Worm (Caenorhabditis elegans): ENCODE measurements around the gene tsp-17.

ce11 chrX:3696603-3697002 lies 15.6 kb downstream of the tsp-17 start, which contains the start of gene C01C4.3:
- TF ChIP-seq mep-1 (tag; optimal IDR thresholded peaks at IDR 0.05), result no peak
- no peak for TF ChIP-seq nhr-76 (tag; optimal IDR thresholded peaks at IDR 0.05)
- TF ChIP-seq tbx-8 (GFP tag; optimal IDR thresholded peaks at IDR 0.05), result no peak
- TF ChIP-seq snpc-4 (tag; optimal IDR thresholded peaks at IDR 0.05), result no peak

All from whole organism, mixed stage, embryonic.